Worm (Caenorhabditis elegans) whole organism, late embryonic: ENCODE results near the gene nas-31.

Experiments
- T23F11.4 ChIP-seq: fragments of 200-800 bp; sonication (Bioruptor generic); optimal IDR thresholded peaks from 2 replicates; lab custom pipeline; 2018; ENCODE audit warnings: mild to moderate bottlenecking, missing genetic modification characterization, missing compliant biosample characterization
- Y22D7AL.16 ChIP-seq: sonication (generic microtip); optimal IDR thresholded peaks from 2 replicates; lab custom pipeline; 2016; ENCODE audit warnings: missing genetic modification characterization, missing compliant biosample characterization
- ama-1 ChIP-seq: fragments of 150-350 bp; optimal IDR thresholded peaks from 2 replicates; lab custom pipeline; 2014
- ceh-14 ChIP-seq: sonication (generic microtip); optimal IDR thresholded peaks from 2 replicates; lab custom pipeline; 2016; ENCODE audit warnings: missing genotype, missing genetic modification characterization, missing compliant biosample characterization
- ceh-18 ChIP-seq: sonication (generic microtip); optimal IDR thresholded peaks from 2 replicates; lab custom pipeline; 2016; ENCODE audit warnings: missing genetic modification characterization, missing compliant biosample characterization
- ceh-19 ChIP-seq: fragments of 200-800 bp; sonication (Bioruptor generic); optimal IDR thresholded peaks from 2 replicates; lab custom pipeline; 2018; ENCODE audit warnings: mild to moderate bottlenecking, missing genetic modification characterization, missing compliant biosample characterization
- ceh-2 ChIP-seq: sonication (generic microtip); optimal IDR thresholded peaks from 2 replicates; lab custom pipeline; 2016; ENCODE audit warnings: missing genotype, missing genetic modification characterization, missing compliant biosample characterization
- ceh-22 ChIP-seq: sonication (generic microtip); optimal IDR thresholded peaks from 2 replicates; lab custom pipeline; 2017; ENCODE audit warnings: missing biosample characterization, missing genetic modification characterization
- ceh-24 ChIP-seq: sonication (generic microtip); optimal IDR thresholded peaks from 2 replicates; lab custom pipeline; 2016; ENCODE audit warnings: mild to moderate bottlenecking, missing genetic modification characterization, missing compliant biosample characterization
- ceh-31 ChIP-seq: sonication (generic microtip); optimal IDR thresholded peaks from 2 replicates; lab custom pipeline; 2016; ENCODE audit warnings: missing genetic modification characterization, missing compliant biosample characterization
- ceh-6 ChIP-seq: fragments of 200-800 bp; sonication (Bioruptor generic); optimal IDR thresholded peaks from 2 replicates; lab custom pipeline; 2018; ENCODE audit warnings: mild to moderate bottlenecking, missing genetic modification characterization, missing compliant biosample characterization
- ceh-9 ChIP-seq: sonication (generic microtip); optimal IDR thresholded peaks from 2 replicates; lab custom pipeline; 2016; ENCODE audit warnings: mild to moderate bottlenecking, missing genetic modification characterization, inconsistent platforms, missing compliant biosample characterization
- che-1 ChIP-seq: sonication (generic microtip); optimal IDR thresholded peaks from 2 replicates; lab custom pipeline; 2016; ENCODE audit warnings: mild to moderate bottlenecking, missing genetic modification characterization, missing compliant biosample characterization
- dmd-4 ChIP-seq: sonication (generic microtip); optimal IDR thresholded peaks from 2 replicates; lab custom pipeline; 2016; ENCODE audit warnings: borderline replicate concordance, missing genetic modification characterization, missing compliant biosample characterization
- elt-2 ChIP-seq: sonication (generic microtip); optimal IDR thresholded peaks from 2 replicates; lab custom pipeline; 2016; ENCODE audit warnings: missing genetic modification reagents, missing genetic modification characterization, missing compliant biosample characterization
- fax-1 ChIP-seq: sonication (generic microtip); optimal IDR thresholded peaks from 2 replicates; lab custom pipeline; 2016; ENCODE audit warnings: missing genotype, missing genetic modification characterization, missing compliant biosample characterization
- hlh-30 ChIP-seq: sonication (generic microtip); optimal IDR thresholded peaks from 2 replicates; lab custom pipeline; 2017; ENCODE audit warnings: antibody characterized with exemption, missing genetic modification characterization, missing compliant biosample characterization; ENCODE audit not compliant: insufficient read depth
- hlh-6 ChIP-seq: sonication (generic microtip); optimal IDR thresholded peaks from 2 replicates; lab custom pipeline; 2016; ENCODE audit warnings: missing genotype, missing genetic modification characterization, missing compliant biosample characterization
- hlh-8 ChIP-seq: sonication (generic microtip); optimal IDR thresholded peaks from 2 replicates; lab custom pipeline; 2016; ENCODE audit warnings: missing genotype, missing genetic modification characterization, missing compliant biosample characterization
- lim-6 ChIP-seq: sonication (generic microtip); optimal IDR thresholded peaks from 2 replicates; lab custom pipeline; 2016; ENCODE audit warnings: missing genetic modification characterization, missing compliant biosample characterization
- lin-11 ChIP-seq: fragments of 200-800 bp; sonication (Bioruptor generic); optimal IDR thresholded peaks from 2 replicates; lab custom pipeline; 2018; ENCODE audit warnings: mild to moderate bottlenecking, missing genetic modification characterization, missing compliant biosample characterization
- madf-2 ChIP-seq: sonication (generic microtip); optimal IDR thresholded peaks from 2 replicates; lab custom pipeline; 2017; ENCODE audit warnings: missing genetic modification characterization, missing compliant biosample characterization
- mec-3 ChIP-seq: sonication (generic microtip); optimal IDR thresholded peaks from 2 replicates; lab custom pipeline; 2016; ENCODE audit warnings: borderline replicate concordance, missing genetic modification characterization, missing compliant biosample characterization
- nhr-11 ChIP-seq: fragments of 150-350 bp; optimal IDR thresholded peaks from 2 replicates; lab custom pipeline; 2014; ENCODE audit warnings: missing biosample characterization, missing genetic modification characterization
- nhr-232 ChIP-seq: sonication (generic microtip); optimal IDR thresholded peaks from 2 replicates; lab custom pipeline; 2016; ENCODE audit warnings: missing genetic modification characterization, missing compliant biosample characterization
- npax-4 ChIP-seq: sonication (generic microtip); optimal IDR thresholded peaks from 2 replicates; lab custom pipeline; 2016; ENCODE audit warnings: missing genetic modification characterization, missing compliant biosample characterization
- pat-9 ChIP-seq: fragments of 200-800 bp; sonication (Bioruptor generic); optimal IDR thresholded peaks from 2 replicates; lab custom pipeline; 2018; ENCODE audit warnings: mild to moderate bottlenecking, missing genetic modification characterization, moderate library complexity, missing compliant biosample characterization
- rnt-1 ChIP-seq: sonication (generic microtip); optimal IDR thresholded peaks from 2 replicates; lab custom pipeline; 2016; ENCODE audit warnings: missing genetic modification characterization, missing compliant biosample characterization
- syd-9 ChIP-seq: sonication (generic microtip); optimal IDR thresholded peaks from 2 replicates; lab custom pipeline; 2016; ENCODE audit warnings: mild to moderate bottlenecking, missing genetic modification characterization, moderate library complexity, missing compliant biosample characterization
- tbx-2 ChIP-seq: sonication (generic microtip); optimal IDR thresholded peaks from 2 replicates; lab custom pipeline; 2016; ENCODE audit warnings: missing genetic modification characterization, missing compliant biosample characterization
- unc-3 ChIP-seq, 2 experiments: fragments of 200-800 bp in 1 of 2; sonication (Bioruptor generic) in 1 of 2; sonication (generic microtip) in 1 of 2; conservative IDR thresholded peaks in 1 of 2; optimal IDR thresholded peaks in 1 of 2; 2 replicates each; pipeline versions ENCODE4 v1.3.6 to Lab custom; 2016 to 2022; ENCODE audit warnings: missing compliant biosample characterization in 2 of 2, missing genetic modification characterization in 2 of 2, missing genetic modification reagents in 1 of 2
- zip-5 ChIP-seq: sonication (generic microtip); optimal IDR thresholded peaks from 2 replicates; lab custom pipeline; 2016; ENCODE audit warnings: missing genetic modification characterization, missing compliant biosample characterization

Gene nas-31

DNA sequence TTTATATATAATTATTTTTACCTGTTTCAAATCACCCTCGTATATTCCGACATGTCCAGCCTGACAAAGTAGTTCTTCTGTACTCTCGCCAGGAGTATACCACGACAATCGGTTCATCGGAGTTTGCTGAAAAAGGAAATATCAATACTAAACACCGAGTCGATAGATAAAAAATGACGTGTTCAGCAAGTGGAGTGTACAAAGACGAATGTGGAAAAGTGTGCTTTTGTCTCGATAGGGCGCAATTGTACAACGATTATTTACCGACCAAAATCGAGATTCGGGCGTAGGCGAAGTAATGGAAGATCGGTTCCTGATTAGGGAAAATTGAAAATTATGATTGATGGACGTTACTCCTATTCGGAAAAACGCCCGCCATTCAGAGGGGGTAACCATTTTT, 38.9 kb upstream of the nas-31 start, which contains the start of gene vps-36:
Gene vps-36 (minus strand): TSS at position 126 of the 400 bp plus-strand sequence.
- TF ChIP-seq che-1 (tag; lab: Kevin White, UChicago) (no peak), T23F11.4 (GFP tag; lab: Kevin White, UChicago) (no peak), unc-3 (GFP tag; conservative IDR thresholded peaks at IDR 0.05; lab: Robert Waterston, UW) (no peak), unc-3 (tag; optimal IDR thresholded peaks at IDR 0.05; lab: Kevin White, UChicago) (no peak), lin-11 (tag; lab: Kevin White, UChicago) (no peak), nhr-11 (no peak), npax-4 (no peak), elt-2 (tag; lab: Kevin White, UChicago) (peak; percentile 14)

DNA sequence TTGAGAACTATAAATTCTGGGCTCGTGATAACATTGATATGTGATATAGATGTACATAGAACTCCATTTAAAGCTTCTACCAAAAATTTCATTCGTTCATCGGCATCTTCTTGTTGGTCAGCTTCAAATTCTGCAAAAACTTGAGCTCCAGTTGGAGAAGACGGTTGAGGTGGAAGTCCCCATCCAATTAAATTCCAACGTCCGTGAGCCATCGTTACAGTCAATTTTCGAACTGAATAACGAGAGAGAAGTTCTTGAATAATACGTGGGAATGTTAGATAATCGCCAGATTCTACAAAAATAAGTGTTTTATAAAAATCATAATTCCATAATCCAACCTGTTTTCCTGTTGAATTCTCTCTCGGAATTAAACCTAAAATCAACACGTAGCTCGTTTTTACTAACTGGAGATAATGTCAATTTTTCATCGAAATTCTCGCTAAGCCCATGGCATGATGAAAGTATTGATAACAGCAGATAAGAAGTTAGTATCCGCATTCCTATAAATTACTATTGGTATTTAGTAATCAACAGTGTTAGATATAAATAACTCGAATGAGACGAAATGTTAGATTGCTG, 36.8 kb upstream of the nas-31 start, which contains the start of gene pigt-1:
Gene pigt-1 (minus strand): TSS at position 500 of the 579 bp plus-strand sequence.
- TF ChIP-seq dmd-4 (no peak), zip-5 (tag; lab: Kevin White, UChicago) (no peak), mec-3 (tag; lab: Kevin White, UChicago) (no peak), Y22D7AL.16 (tag; lab: Kevin White, UChicago) (no peak), ceh-22 (tag; lab: Kevin White, UChicago) (no peak), elt-2 (tag; lab: Kevin White, UChicago) (no peak), ceh-14 (tag; lab: Kevin White, UChicago) (no peak), hlh-30 (tag; lab: Kevin White, UChicago) (no peak), ama-1 (lab: Kevin White, UChicago) (no peak), hlh-8 (tag; lab: Kevin White, UChicago) (no peak)
- TF ChIP-seq, all 69 proteins: peak for 0

DNA sequence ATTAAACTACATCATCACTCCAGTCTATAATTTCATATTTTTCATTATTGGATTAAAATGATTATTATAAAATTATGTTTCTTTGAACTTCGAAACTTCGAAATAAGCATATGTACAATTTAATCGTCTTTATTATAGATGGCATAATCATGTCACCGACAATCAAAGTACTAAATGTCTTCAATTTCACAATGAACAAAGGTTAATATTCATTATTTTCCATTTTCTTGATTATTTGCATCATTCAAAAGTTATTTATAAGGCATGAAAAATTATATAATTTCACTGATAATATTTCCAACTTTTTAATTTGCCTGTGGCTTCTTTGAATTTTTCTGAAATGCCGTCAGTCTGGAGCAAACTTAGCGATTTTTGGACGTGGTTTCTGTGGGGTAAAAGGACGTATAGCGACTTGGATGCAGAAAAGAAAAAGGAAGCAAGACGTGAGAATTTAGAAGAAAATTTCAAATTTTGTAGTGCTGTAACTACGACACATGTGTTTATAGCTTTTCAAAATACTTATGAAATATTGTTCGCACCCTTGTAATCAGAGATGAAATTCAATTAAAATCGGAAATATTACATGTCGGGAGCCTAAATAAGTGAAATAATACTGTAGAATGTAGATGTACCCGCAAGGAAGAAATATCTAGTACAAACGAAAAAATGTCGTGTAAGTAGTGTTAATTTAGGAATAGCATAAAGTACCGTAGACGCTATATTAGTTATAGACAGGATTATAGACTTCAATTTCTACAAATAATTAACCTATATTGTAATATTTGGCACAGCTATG, 34.2 kb upstream of the nas-31 start, which contains the start of gene F17C11.13:
Gene F17C11.13 (plus strand): TSS at position 243 of the 796 bp plus-strand sequence.
- TF ChIP-seq ama-1 (lab: Kevin White, UChicago) = no peak
- no peak for TF ChIP-seq ceh-24 (tag; lab: Kevin White, UChicago)
- TF ChIP-seq ceh-19 (GFP tag; lab: Kevin White, UChicago) = no peak
- TF ChIP-seq zip-5 (tag; lab: Kevin White, UChicago) = no peak
- no peak for TF ChIP-seq fax-1 (tag; lab: Kevin White, UChicago)
- TF ChIP-seq hlh-6 (tag; lab: Kevin White, UChicago) = no peak
- TF ChIP-seq tbx-2 = no peak
- TF ChIP-seq ceh-18 = no peak
- no peak for TF ChIP-seq ceh-9 (tag; lab: Kevin White, UChicago)
- no peak for TF ChIP-seq pat-9 (tag; lab: Kevin White, UChicago)
- no peak for TF ChIP-seq lim-6 (tag; lab: Kevin White, UChicago)
- no peak for TF ChIP-seq nhr-232 (tag; lab: Kevin White, UChicago)
- no peak for TF ChIP-seq mec-3 (tag; lab: Kevin White, UChicago)
- TF ChIP-seq madf-2 (tag; lab: Kevin White, UChicago) = no peak
- no peak for TF ChIP-seq rnt-1 (tag; lab: Kevin White, UChicago)
- TF ChIP-seq syd-9 (tag; lab: Kevin White, UChicago) = no peak
- no peak for TF ChIP-seq ceh-2 (tag; lab: Kevin White, UChicago)
- no peak for TF ChIP-seq Y22D7AL.16 (tag; lab: Kevin White, UChicago)
- TF ChIP-seq ceh-31 (tag; lab: Kevin White, UChicago) = no peak

DNA sequence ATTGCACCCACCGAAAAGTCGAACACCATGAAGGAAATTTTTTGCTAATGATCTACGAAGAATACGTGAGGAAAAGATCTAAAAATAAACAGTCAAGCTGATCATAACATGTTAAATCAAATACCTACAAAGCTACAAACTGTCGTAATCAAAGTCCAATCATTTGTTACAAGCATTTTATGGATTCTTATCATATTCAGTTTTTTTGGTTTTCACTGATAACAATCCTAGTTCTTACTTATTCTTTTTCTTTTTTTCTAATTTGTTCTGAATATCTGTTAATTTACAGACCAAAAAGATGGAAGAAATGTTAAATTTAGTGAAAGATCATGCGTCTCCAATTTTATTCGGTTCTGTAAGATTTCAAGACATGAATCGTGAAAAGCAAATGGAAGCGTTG, 33.2 kb upstream of the nas-31 start, which contains the start of gene F17C11.6:
Gene F17C11.6 (plus strand): TSS at position 290 of the 400 bp plus-strand sequence.
- TF ChIP-seq T23F11.4 (GFP tag; lab: Kevin White, UChicago) = no peak
- TF ChIP-seq ceh-6 (GFP tag; lab: Kevin White, UChicago) = no peak
